Fruit fly (Drosophila melanogaster): Measurements from ENCODE around the gene CG2924.

dm6 chrX:2219899-2220298 is 50.7 kb downstream of the CG2924 start:
- TF ChIP-seq kay (GFP tag; ENCODE audit: borderline replicate concordance) (no peak), pad (GFP tag; optimal IDR thresholded peaks at IDR 0.05) (no peak), cic (GFP tag; optimal IDR thresholded peaks at IDR 0.05) (no peak), CG7045 (GFP tag; optimal IDR thresholded peaks at IDR 0.05) (no peak), CG14711 (tag; optimal IDR thresholded peaks at IDR 0.05) (no peak), CG5204 (GFP tag; optimal IDR thresholded peaks at IDR 0.05) (no peak), Clk (GFP tag; optimal IDR thresholded peaks at IDR 0.05) (no peak), Mnt (GFP tag; optimal IDR thresholded peaks at IDR 0.05) (no peak), ovo (GFP tag; optimal IDR thresholded peaks at IDR 0.05) (no peak), CG7101 (tag; optimal IDR thresholded peaks at IDR 0.05) (no peak), Hr96 (GFP tag; optimal IDR thresholded peaks at IDR 0.05) (no peak)
